Fruit fly (Drosophila melanogaster) whole organism, embryonic: ENCODE data around the gene yellow-e3.

ENCODE experiments used
- Antp ChIP-seq: fragments of 200-800 bp; sonication (Bioruptor generic); optimal IDR thresholded peaks from 3 replicates; lab custom pipeline; 2016; ENCODE audit warnings: missing biosample characterization, missing genetic modification characterization
- B-H2 ChIP-seq: fragments of 200-800 bp; sonication (Bioruptor generic); optimal IDR thresholded peaks from 2 replicates; lab custom pipeline; 2018; ENCODE audit warnings: missing biosample characterization, mild to moderate bottlenecking, missing genetic modification characterization
- CG15601 ChIP-seq: fragments of 200-800 bp; sonication (Bioruptor generic); optimal IDR thresholded peaks from 3 replicates; lab custom pipeline; 2019; ENCODE audit warnings: missing biosample characterization, mild to moderate bottlenecking, missing genetic modification characterization, moderate library complexity
- CG18599 ChIP-seq: fragments of 200-800 bp; sonication (Bioruptor generic); optimal IDR thresholded peaks from 3 replicates; lab custom pipeline; 2017; ENCODE audit warnings: missing biosample characterization, missing genetic modification characterization, mild to moderate bottlenecking, moderate library complexity, missing genetic modification reagents
- CG2678 ChIP-seq: fragments of 200-800 bp; sonication (Bioruptor generic); optimal IDR thresholded peaks from 3 replicates; lab custom pipeline; 2019; ENCODE audit warnings: missing biosample characterization, mild to moderate bottlenecking, missing genetic modification characterization, moderate library complexity
- CG32767 ChIP-seq: fragments of 200-800 bp; sonication (Bioruptor generic); IDR thresholded peaks from 2 replicates; pipeline ENCODE4 v1.3.6; 2022; ENCODE audit warnings: missing biosample characterization, missing genetic modification characterization
- CG3847 ChIP-seq: fragments of 200-800 bp; sonication (Bioruptor generic); IDR thresholded peaks from 2 replicates; pipeline ENCODE4 v1.3.6; 2022; ENCODE audit warnings: missing biosample characterization, missing genetic modification characterization
- CG42726 ChIP-seq: fragments of 200-800 bp; sonication (Bioruptor generic); IDR thresholded peaks from 2 replicates; pipeline ENCODE4 v1.3.6; 2022; ENCODE audit warnings: missing biosample characterization, missing genetic modification characterization; ENCODE audit not compliant: partially characterized antibody
- CG4707 ChIP-seq: fragments of 200-800 bp; sonication (Bioruptor generic); optimal IDR thresholded peaks from 2 replicates; lab custom pipeline; 2018; ENCODE audit warnings: missing biosample characterization, mild to moderate bottlenecking, missing genetic modification characterization, moderate library complexity
- CG4854 ChIP-seq: fragments of 200-800 bp; sonication (Bioruptor generic); optimal IDR thresholded peaks from 2 replicates; lab custom pipeline; 2016; ENCODE audit warnings: missing biosample characterization, missing genetic modification characterization, inconsistent platforms
- CG5180 ChIP-seq: fragments of 200-800 bp; sonication (Bioruptor generic); optimal IDR thresholded peaks from 3 replicates; lab custom pipeline; 2017; ENCODE audit warnings: missing biosample characterization, missing genetic modification characterization, mild to moderate bottlenecking, moderate library complexity, missing genetic modification reagents
- CG6765 ChIP-seq: fragments of 200-800 bp; sonication (Bioruptor generic); optimal IDR thresholded peaks from 3 replicates; lab custom pipeline; 2017; ENCODE audit warnings: missing biosample characterization, mild to moderate bottlenecking, missing genetic modification characterization
- CG8359 ChIP-seq: fragments of 200-800 bp; sonication (Bioruptor generic); optimal IDR thresholded peaks from 2 replicates; lab custom pipeline; 2017; ENCODE audit warnings: missing biosample characterization, mild to moderate bottlenecking, missing genetic modification characterization, borderline replicate concordance
- Elba2 ChIP-seq: fragments of 200-800 bp; sonication (Bioruptor generic); optimal IDR thresholded peaks from 3 replicates; lab custom pipeline; 2016; ENCODE audit warnings: missing biosample characterization, missing genetic modification characterization
- Hey ChIP-seq: fragments of 200-800 bp; sonication (Bioruptor generic); optimal IDR thresholded peaks from 3 replicates; lab custom pipeline; 2018; ENCODE audit warnings: missing biosample characterization, mild to moderate bottlenecking, missing genetic modification characterization
- Meics ChIP-seq: fragments of 200-800 bp; sonication (Bioruptor generic); optimal IDR thresholded peaks from 2 replicates; lab custom pipeline; 2017; ENCODE audit warnings: missing biosample characterization, mild to moderate bottlenecking, missing genetic modification characterization
- Nf-YB ChIP-seq: fragments of 200-800 bp; sonication (Bioruptor generic); optimal IDR thresholded peaks from 3 replicates; lab custom pipeline; 2019; ENCODE audit warnings: missing biosample characterization, mild to moderate bottlenecking, missing genetic modification characterization, moderate library complexity
- PHDP ChIP-seq: fragments of 200-800 bp; sonication (Bioruptor generic); optimal IDR thresholded peaks from 3 replicates; lab custom pipeline; 2018; ENCODE audit warnings: missing biosample characterization, mild to moderate bottlenecking, missing genetic modification characterization, moderate library complexity
- Six4 ChIP-seq: fragments of 200-800 bp; sonication (Bioruptor generic); optimal IDR thresholded peaks from 2 replicates; lab custom pipeline; 2016; ENCODE audit warnings: missing biosample characterization, missing genetic modification characterization
- Sry-β ChIP-seq: fragments of 200-800 bp; sonication (Bioruptor generic); optimal IDR thresholded peaks from 2 replicates; lab custom pipeline; 2018; ENCODE audit warnings: missing biosample characterization, mild to moderate bottlenecking, missing genetic modification characterization, moderate library complexity
- Taf1 ChIP-seq: fragments of 200-800 bp; sonication (Bioruptor generic); IDR thresholded peaks from 2 replicates; pipeline ENCODE4 v1.3.6; 2022; ENCODE audit warnings: missing biosample characterization, missing genetic modification characterization
- Vsx1 ChIP-seq: fragments of 200-800 bp; sonication (Bioruptor generic); optimal IDR thresholded peaks from 2 replicates; lab custom pipeline; 2017; ENCODE audit warnings: missing biosample characterization, mild to moderate bottlenecking, missing genetic modification characterization, missing genetic modification reagents
- az2 ChIP-seq: fragments of 200-800 bp; sonication (Bioruptor generic); optimal IDR thresholded peaks from 3 replicates; lab custom pipeline; 2016; ENCODE audit warnings: missing biosample characterization, missing genetic modification characterization
- chn ChIP-seq: fragments of 200-800 bp; sonication (Bioruptor generic); optimal IDR thresholded peaks from 2 replicates; lab custom pipeline; 2016; ENCODE audit warnings: missing biosample characterization, missing genetic modification characterization
- emc ChIP-seq: fragments of 200-800 bp; sonication (Bioruptor generic); optimal IDR thresholded peaks from 2 replicates; lab custom pipeline; 2016; ENCODE audit warnings: missing biosample characterization, missing genetic modification characterization
- gcm ChIP-seq: fragments of 200-800 bp; sonication (Bioruptor generic); optimal IDR thresholded peaks from 2 replicates; lab custom pipeline; 2019; ENCODE audit warnings: missing biosample characterization, mild to moderate bottlenecking, missing genetic modification characterization, moderate library complexity
- ind ChIP-seq: fragments of 200-800 bp; sonication (Bioruptor generic); optimal IDR thresholded peaks from 3 replicates; lab custom pipeline; 2016; ENCODE audit warnings: missing biosample characterization, missing genetic modification characterization
- insv ChIP-seq, 2 experiments: fragments of 200-800 bp; sonication (Bioruptor generic); optimal IDR thresholded peaks; 3 replicates each; lab custom pipeline; 2016 to 2018; ENCODE audit warnings: missing biosample characterization in 2 of 2, missing genetic modification characterization in 2 of 2
- klu ChIP-seq: fragments of 200-800 bp; sonication (Bioruptor generic); IDR thresholded peaks from 2 replicates; pipeline ENCODE4 v1.3.6; 2022; ENCODE audit warnings: missing biosample characterization, missing genetic modification characterization
- lola ChIP-seq, 3 experiments: fragments of >200 bp in 2 of 3; fragments of 200-800 bp in 1 of 3; sonication (Bioruptor generic) in 1 of 3; optimal IDR thresholded peaks; 2 replicates each; lab custom pipeline; 2017 to 2019; ENCODE audit warnings: missing biosample characterization in 3 of 3, missing genetic modification characterization in 3 of 3, mild to moderate bottlenecking in 1 of 3, moderate library complexity in 1 of 3
- pita ChIP-seq: fragments of 200-800 bp; sonication (Bioruptor generic); optimal IDR thresholded peaks from 2 replicates; lab custom pipeline; 2017; ENCODE audit warnings: missing biosample characterization, mild to moderate bottlenecking, missing genetic modification characterization
- sens-2 ChIP-seq: fragments of 200-800 bp; sonication (Bioruptor generic); IDR thresholded peaks from 2 replicates; pipeline ENCODE4 v1.3.6; 2022; ENCODE audit warnings: missing biosample characterization, missing genetic modification characterization
- stwl ChIP-seq: fragments of 200-800 bp; sonication (Bioruptor generic); optimal IDR thresholded peaks from 3 replicates; lab custom pipeline; 2018; ENCODE audit warnings: missing biosample characterization, mild to moderate bottlenecking, missing genetic modification characterization, moderate library complexity
- tap ChIP-seq: fragments of 200-800 bp; optimal IDR thresholded peaks from 3 replicates; lab custom pipeline; 2019; ENCODE audit warnings: missing biosample characterization, mild to moderate bottlenecking, missing genetic modification characterization, moderate library complexity
- zen ChIP-seq: fragments of 200-800 bp; sonication (Bioruptor generic); optimal IDR thresholded peaks from 3 replicates; lab custom pipeline; 2018; ENCODE audit warnings: missing biosample characterization, mild to moderate bottlenecking, missing genetic modification characterization, moderate library complexity
- zen2 ChIP-seq: fragments of 200-800 bp; sonication (Bioruptor generic); IDR thresholded peaks from 3 replicates; pipeline ENCODE4 v1.3.6; 2022; ENCODE audit warnings: missing biosample characterization, missing genetic modification characterization; ENCODE audit not compliant: partially characterized antibody

The yellow-e3 gene

DNA sequence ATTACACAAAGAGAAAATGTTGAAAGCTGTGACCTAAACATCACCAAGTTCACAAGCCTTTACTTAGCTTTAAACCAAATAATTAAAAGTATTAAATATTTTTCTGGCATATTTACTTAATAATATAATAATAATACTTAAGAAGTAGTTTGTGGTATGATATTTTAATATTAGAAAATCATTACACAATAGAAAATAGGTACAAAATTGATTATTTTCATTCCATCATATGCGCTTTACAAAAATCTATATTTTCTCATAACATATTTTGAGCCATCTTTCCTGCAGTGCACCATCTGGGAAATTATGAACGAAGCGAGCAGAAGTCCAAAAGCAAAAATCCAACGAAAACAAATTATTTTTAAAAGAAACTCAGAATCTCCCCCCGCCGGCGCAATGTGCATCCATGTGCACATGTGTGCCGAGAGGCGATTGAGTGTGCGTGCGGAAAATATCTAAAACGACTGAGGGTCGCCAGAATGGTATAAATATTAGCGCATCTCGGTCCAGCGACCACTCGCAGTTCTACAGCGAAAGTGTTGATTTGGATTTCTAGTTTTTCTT lies 20.9 kb upstream of the yellow-e3 start, which contains the start of gene Act87E (continued):
- TF ChIP-seq PHDP: peak; percentile 67
- TF ChIP-seq Nf-YB: peak; percentile 47
- TF ChIP-seq CG18599 (GFP tag; lab: Kevin White, UChicago): peak; percentile 16
- TF ChIP-seq az2: peak; percentile 40
- TF ChIP-seq zen: peak; percentile 36
- TF ChIP-seq ind (GFP tag; lab: Kevin White, UChicago): peak; percentile 42
- peak; percentile 0 for TF ChIP-seq chn
- no peak for TF ChIP-seq sens-2 (GFP tag; lab: Robert Waterston, UW)
- TF ChIP-seq stwl: peak; percentile 3
- peak; percentile 87 for TF ChIP-seq CG2678
- peak; percentile 40 for TF ChIP-seq Six4 (GFP tag; lab: Kevin White, UChicago)
- TF ChIP-seq tap (tag; lab: Kevin White, UChicago): peak; percentile 57

DNA sequence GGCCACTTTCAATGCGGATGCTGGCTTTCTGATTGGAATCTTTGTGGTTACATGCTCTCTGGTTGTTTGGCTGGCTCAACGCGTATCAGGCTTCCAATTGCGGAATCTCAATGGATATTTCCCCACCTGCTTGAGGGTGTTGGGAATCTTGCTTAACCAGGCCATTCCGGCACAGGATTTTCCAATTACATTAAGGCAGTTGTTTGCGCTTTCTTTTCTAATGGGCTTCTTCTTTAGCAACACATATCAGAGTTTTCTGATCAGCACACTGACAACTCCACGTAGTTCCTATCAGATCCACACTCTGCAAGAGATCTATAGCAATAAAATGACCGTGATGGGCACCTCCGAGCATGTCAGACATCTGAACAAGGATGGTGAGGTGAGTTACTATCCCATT lies 17.5 kb upstream of the yellow-e3 start:
- TF ChIP-seq CG4707 (GFP tag; lab: Kevin White, UChicago) (no peak), Elba2 (GFP tag; lab: Kevin White, UChicago) (peak; percentile 44), Hey (tag; lab: Kevin White, UChicago) (no peak), insv (GFP tag; optimal IDR thresholded peaks at IDR 0.05; lab: Kevin White, UChicago) (peak in 1 of 2 experiments; percentile 92), zen2 (GFP tag; lab: Robert Waterston, UW) (no peak)

DNA sequence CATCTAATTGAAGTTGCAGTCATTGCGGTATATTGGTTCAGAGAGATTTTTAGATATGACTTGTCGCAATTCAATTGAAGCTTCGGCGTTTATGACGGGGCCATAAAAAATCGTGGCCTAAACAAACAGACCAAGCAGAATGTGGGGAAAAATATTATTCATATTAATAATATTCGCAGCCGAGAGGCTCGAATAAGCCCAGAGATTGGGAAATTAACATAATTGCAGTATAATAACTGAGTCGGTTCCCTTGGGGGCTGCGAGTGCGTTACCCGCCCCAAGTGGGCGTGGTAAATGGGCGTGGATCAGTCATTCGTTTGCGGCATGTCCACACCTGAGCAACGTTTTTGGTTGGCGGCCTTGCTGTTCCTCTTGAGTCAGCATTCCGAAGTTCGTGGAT lies 15.3 kb upstream of the yellow-e3 start, which contains the start of gene Ir87a:
Gene Ir87a (plus strand): TSS at position 301 of the 400 bp plus-strand sequence.
- TF ChIP-seq B-H2: no peak
- no peak for TF ChIP-seq Elba2 (GFP tag; lab: Kevin White, UChicago)
- TF ChIP-seq lola (GFP tag; optimal IDR thresholded peaks at IDR 0.05; lab: Kevin White, UChicago): no peak
- TF ChIP-seq gcm (GFP tag; lab: Kevin White, UChicago): no peak
- no peak for TF ChIP-seq CG4854 (GFP tag; lab: Kevin White, UChicago)
- TF ChIP-seq CG42726: no peak
- no peak for TF ChIP-seq CG32767 (GFP tag; lab: Robert Waterston, UW)
- TF ChIP-seq CG3847 (GFP tag; lab: Robert Waterston, UW): no peak
- no peak for TF ChIP-seq CG5180
- no peak for TF ChIP-seq pita (GFP tag; lab: Kevin White, UChicago)
- TF ChIP-seq klu: no peak
- no peak for TF ChIP-seq emc
- TF ChIP-seq Taf1: no peak
- no peak for TF ChIP-seq CG15601 (tag; lab: Kevin White, UChicago)
- no peak for TF ChIP-seq Sry-β (GFP tag; lab: Kevin White, UChicago)
- no peak for TF ChIP-seq Vsx1 (GFP tag; lab: Kevin White, UChicago)
- no peak for TF ChIP-seq Meics (GFP tag; lab: Kevin White, UChicago)
- no peak for TF ChIP-seq CG6765 (GFP tag; lab: Kevin White, UChicago)
- TF ChIP-seq Antp (GFP tag; lab: Kevin White, UChicago): no peak
- TF ChIP-seq CG8359 (GFP tag; lab: Kevin White, UChicago): no peak
